Worm (Caenorhabditis elegans): Measurements from ENCODE around the gene F42A10.9.
"Not testable (repeated sequence)": the region's sequence is repeated elsewhere in the genome, so short reads cannot be mapped to it uniquely, and the experiment has no call there.

F42A10.9 gene

ce11 chrIII:6123647-6124046 is 40.7 kb upstream of the F42A10.9 start (continued):
- TF ChIP-seq ceh-100 (GFP tag; IDR thresholded peaks at IDR 0.05) = 0 out of 2 replicates have a peak, but pooled peaks have one; percentile 11
- no peak for TF ChIP-seq Y56A3A.18 (GFP tag; IDR thresholded peaks at IDR 0.05)
- TF ChIP-seq ceh-58 (GFP tag; IDR thresholded peaks at IDR 0.05) = no peak
- TF ChIP-seq aptf-2 (GFP tag; conservative IDR thresholded peaks at IDR 0.05) = no peak
- TF ChIP-seq ceh-40 (GFP tag; IDR thresholded peaks at IDR 0.05) = no peak
- peak; percentile 6 for TF ChIP-seq K12H6.12 (tag; optimal IDR thresholded peaks at IDR 0.05)
- peak; percentile 42 for TF ChIP-seq him-1 (tag; optimal IDR thresholded peaks at IDR 0.05)

ce11 chrIII:6132068-6132467 is 32.3 kb upstream of the F42A10.9 start:
- no peak for TF ChIP-seq dox-1 (GFP tag; IDR thresholded peaks at IDR 0.05)
- TF ChIP-seq ZK185.1 (tag; optimal IDR thresholded peaks at IDR 0.05; ENCODE audit: poor library complexity, severe bottlenecking) = no peak
- no peak for TF ChIP-seq ztf-25 (GFP tag; IDR thresholded peaks at IDR 0.05)
- peak; percentile 15 for TF ChIP-seq nhr-80 (tag; optimal IDR thresholded peaks at IDR 0.05)
- peak; percentile 49; the same call in 1 of the 2 replicates for TF ChIP-seq B0336.3 (GFP tag; IDR thresholded peaks at IDR 0.05)
- TF ChIP-seq F52B5.7 (tag; optimal IDR thresholded peaks at IDR 0.05) = no peak
- no peak for TF ChIP-seq bed-2 (GFP tag; IDR thresholded peaks at IDR 0.05)

ce11 chrIII:6133389-6133789 is 31.0 kb upstream of the F42A10.9 start:
- TF ChIP-seq dox-1 (GFP tag; IDR thresholded peaks at IDR 0.05) = peak; percentile 60
- peak; percentile 46 for TF ChIP-seq mcd-1 (GFP tag; IDR thresholded peaks at IDR 0.05)
- peak; percentile 59 for TF ChIP-seq tlf-1 (GFP tag; optimal IDR thresholded peaks at IDR 0.05)
- peak; percentile 71 for TF ChIP-seq ztf-22 (GFP tag; optimal IDR thresholded peaks at IDR 0.05)
- peak; percentile 74 for TF ChIP-seq somi-1 (GFP tag; optimal IDR thresholded peaks at IDR 0.05)
- TF ChIP-seq zfh-2 (GFP tag; conservative IDR thresholded peaks at IDR 0.05) = peak; percentile 74
- TF ChIP-seq hmg-1.2 (GFP tag; IDR thresholded peaks at IDR 0.05) = peak; percentile 69
- TF ChIP-seq lin-35 (GFP tag; optimal IDR thresholded peaks at IDR 0.05) = peak in 1 of 3 experiments; percentile 6
- peak; percentile 66; the same call in 1 of the 2 replicates for TF ChIP-seq nfyb-1 (GFP tag; IDR thresholded peaks at IDR 0.05)
- TF ChIP-seq K12H6.12 (tag; optimal IDR thresholded peaks at IDR 0.05) = peak; percentile 95
- TF ChIP-seq tbp1 (GFP tag; optimal IDR thresholded peaks at IDR 0.05) = peak; percentile 50
- TF ChIP-seq lir-1 (GFP tag; conservative IDR thresholded peaks at IDR 0.05) = peak; percentile 83
- peak; percentile 21 for TF ChIP-seq ztf-18 (tag; optimal IDR thresholded peaks at IDR 0.05)
- TF ChIP-seq snpc-4 (GFP tag; optimal IDR thresholded peaks at IDR 0.05); cebp-1 (GFP tag; IDR thresholded peaks at IDR 0.05): not testable (repeated sequence)
- TF ChIP-seq snpc-4 (tag; optimal IDR thresholded peaks at IDR 0.05) = peak in 2 of 4 experiments; percentile 39 to 52
- peak; percentile 77 for TF ChIP-seq B0336.3 (GFP tag; IDR thresholded peaks at IDR 0.05)
- peak; percentile 68 for TF ChIP-seq attf-5 (GFP tag; optimal IDR thresholded peaks at IDR 0.05)
- peak; percentile 45 for TF ChIP-seq athp-1 (tag; optimal IDR thresholded peaks at IDR 0.05)
- TF ChIP-seq lsl-1 (GFP tag; optimal IDR thresholded peaks at IDR 0.05) = peak; percentile 44
- peak; percentile 30 for TF ChIP-seq gei-17 (GFP tag; optimal IDR thresholded peaks at IDR 0.05)
- peak; percentile 21; the same call in 1 of the 2 replicates for TF ChIP-seq pbrm-1 (GFP tag; IDR thresholded peaks at IDR 0.05)
- TF ChIP-seq ceh-27 (GFP tag; optimal IDR thresholded peaks at IDR 0.05) = peak; percentile 97
- peak; percentile 67 for TF ChIP-seq ztf-26 (tag; optimal IDR thresholded peaks at IDR 0.05)
- peak; percentile 100 for TF ChIP-seq ztf-3 (GFP tag; optimal IDR thresholded peaks at IDR 0.05)
- peak; percentile 71 for TF ChIP-seq atf-7 (tag; optimal IDR thresholded peaks at IDR 0.05)
- peak; percentile 67 for TF ChIP-seq lin-54 (GFP tag; optimal IDR thresholded peaks at IDR 0.05)
- TF ChIP-seq cebp-1 (tag; optimal IDR thresholded peaks at IDR 0.05) = peak; percentile 86
- peak; percentile 80 for TF ChIP-seq repo-1 (tag; optimal IDR thresholded peaks at IDR 0.05)
- peak; percentile 90 for TF ChIP-seq chd-7 (tag; optimal IDR thresholded peaks at IDR 0.05)
- TF ChIP-seq egrh-3 (GFP tag; IDR thresholded peaks at IDR 0.05) = peak; percentile 78
- peak; percentile 54 for TF ChIP-seq lin-40 (tag; optimal IDR thresholded peaks at IDR 0.05)
- TF ChIP-seq F52B5.7 (tag; optimal IDR thresholded peaks at IDR 0.05) = peak; percentile 77
- TF ChIP-seq Y95B8A.8 (GFP tag; IDR thresholded peaks at IDR 0.05) = 0 out of 2 replicates have a peak, but pooled peaks have one; percentile 35

Data from whole organism, young adult.